Worm (Caenorhabditis elegans) whole organism, L4 larva: ENCODE data around the gene mnk-1.

Experiments
- F10B5.3 ChIP-seq: sonication (generic microtip); optimal IDR thresholded peaks from 2 replicates; lab custom pipeline; 2016; ENCODE audit warnings: mild to moderate bottlenecking, missing genetic modification characterization, missing compliant biosample characterization
- F37D6.2 ChIP-seq: sonication (generic microtip); optimal IDR thresholded peaks from 2 replicates; lab custom pipeline; 2016; ENCODE audit warnings: mild to moderate bottlenecking, missing genetic modification characterization, missing compliant biosample characterization
- F44E2.7 ChIP-seq: fragments of 200-800 bp; sonication (Bioruptor generic); IDR thresholded peaks from 2 replicates; pipeline ENCODE4 v2.1.2; 2022; ENCODE audit warnings: missing genetic modification characterization, missing compliant biosample characterization
- ZK337.2 ChIP-seq: fragments of 200-800 bp; sonication (Bioruptor generic); IDR thresholded peaks from 2 replicates; pipeline ENCODE4 v1.3.6; 2022; ENCODE audit warnings: missing genetic modification reagents, missing genetic modification characterization, missing compliant biosample characterization
- aha-1 ChIP-seq: fragments of 150-350 bp; peaks from one replicate; lab custom pipeline; 2014; ENCODE audit warnings: missing biosample characterization, missing genetic modification characterization
- aly-2 ChIP-seq: sonication (generic microtip); optimal IDR thresholded peaks from 2 replicates; lab custom pipeline; 2018; ENCODE audit warnings: missing biosample characterization, missing genetic modification characterization
- ama-1 ChIP-seq: fragments of 150-350 bp; optimal IDR thresholded peaks from 2 replicates; lab custom pipeline; 2014; ENCODE audit warnings: inconsistent platforms, mixed read lengths
- ceh-20 ChIP-seq: fragments of 200-800 bp; sonication (Bioruptor generic); IDR thresholded peaks from 2 replicates; pipeline ENCODE4 v1.3.6; 2022; ENCODE audit warnings: missing genetic modification reagents, missing genetic modification characterization, missing compliant biosample characterization
- ceh-32 ChIP-seq: sonication (generic microtip); optimal IDR thresholded peaks from 2 replicates; lab custom pipeline; 2016; ENCODE audit warnings: mild to moderate bottlenecking, missing genetic modification characterization, missing compliant biosample characterization; ENCODE audit not compliant: poor library complexity
- ceh-82 ChIP-seq: sonication (generic microtip); optimal IDR thresholded peaks from 2 replicates; lab custom pipeline; 2017; ENCODE audit warnings: missing biosample characterization, missing genetic modification characterization
- cey-2 ChIP-seq: sonication (generic microtip); optimal IDR thresholded peaks from 3 replicates; lab custom pipeline; 2017; ENCODE audit warnings: missing genetic modification characterization, mild to moderate bottlenecking, missing compliant biosample characterization, antibody characterized with exemption, borderline replicate concordance; ENCODE audit not compliant: insufficient read depth
- daf-12 ChIP-seq: fragments of 150-350 bp; optimal IDR thresholded peaks from 2 replicates; lab custom pipeline; 2014; ENCODE audit warnings: missing biosample characterization, missing genetic modification reagents, missing genetic modification characterization
- daf-16 ChIP-seq, 3 experiments: sonication (generic microtip); optimal IDR thresholded peaks; 2 replicates each; lab custom pipeline; 2016 to 2017; ENCODE audit warnings: missing genetic modification characterization in 3 of 3, missing genetic modification reagents in 3 of 3, mild to moderate bottlenecking in 2 of 3, missing compliant biosample characterization in 2 of 3, missing biosample characterization in 1 of 3, moderate library complexity in 1 of 3
- daf-19 ChIP-seq: fragments of 200-800 bp; sonication (Bioruptor generic); conservative IDR thresholded peaks from 2 replicates; pipeline ENCODE4 v1.3.6; 2022; ENCODE audit warnings: missing genetic modification characterization, missing compliant biosample characterization
- dmd-6 ChIP-seq: fragments of 200-800 bp; sonication (Bioruptor generic); IDR thresholded peaks from 2 replicates; pipeline ENCODE4 v1.3.6; 2022; ENCODE audit warnings: missing genetic modification reagents, missing genetic modification characterization, missing compliant biosample characterization
- dmd-8 ChIP-seq: fragments of 200-800 bp; sonication (Bioruptor generic); IDR thresholded peaks from 2 replicates; pipeline ENCODE4 v1.3.6; 2022; ENCODE audit warnings: missing genetic modification characterization, missing compliant biosample characterization
- dpl-1 ChIP-seq: fragments of 150-350 bp; optimal IDR thresholded peaks from 2 replicates; lab custom pipeline; 2014; ENCODE audit warnings: missing biosample characterization, missing genetic modification reagents, missing genetic modification characterization
- duxl-1 ChIP-seq: sonication (generic microtip); optimal IDR thresholded peaks from 2 replicates; lab custom pipeline; 2016; ENCODE audit warnings: mild to moderate bottlenecking, missing genetic modification characterization, moderate library complexity, missing compliant biosample characterization; ENCODE audit not compliant: poor library complexity
- egl-43 ChIP-seq: fragments of 200-800 bp; sonication (Bioruptor generic); IDR thresholded peaks from 2 replicates; pipeline ENCODE4 v1.3.6; 2022; ENCODE audit warnings: missing genetic modification reagents, missing genetic modification characterization, missing compliant biosample characterization
- gei-8 ChIP-seq: fragments of 200-800 bp; sonication (Bioruptor generic); optimal IDR thresholded peaks from 2 replicates; lab custom pipeline; 2018; ENCODE audit warnings: mild to moderate bottlenecking, missing genetic modification characterization, missing compliant biosample characterization
- hif-1 ChIP-seq, 2 experiments: sonication (generic microtip); optimal IDR thresholded peaks; 2 replicates each; lab custom pipeline; 2016 to 2017; ENCODE audit warnings: missing compliant biosample characterization in 2 of 2, missing genetic modification characterization in 2 of 2, missing genetic modification reagents in 2 of 2, missing genotype in 2 of 2, mild to moderate bottlenecking in 1 of 2
- hlh-11 ChIP-seq: fragments of 200-800 bp; sonication (Bioruptor generic); optimal IDR thresholded peaks from 2 replicates; lab custom pipeline; 2018; ENCODE audit warnings: mild to moderate bottlenecking, missing genetic modification characterization, missing compliant biosample characterization
- lim-7 ChIP-seq: fragments of 200-800 bp; sonication (Bioruptor generic); IDR thresholded peaks from 2 replicates; pipeline ENCODE4 v1.3.6; 2022; ENCODE audit warnings: missing genetic modification characterization, missing compliant biosample characterization
- lin-1 ChIP-seq: fragments of 200-800 bp; sonication (Bioruptor generic); IDR thresholded peaks from 2 replicates; pipeline ENCODE4 v1.3.6; 2022; ENCODE audit warnings: missing genetic modification reagents, missing genetic modification characterization, missing compliant biosample characterization
- madf-9 ChIP-seq: fragments of 200-800 bp; sonication (Bioruptor generic); conservative IDR thresholded peaks from 2 replicates; pipeline ENCODE4 v1.3.6; 2022; ENCODE audit warnings: missing genetic modification reagents, missing genetic modification characterization, missing compliant biosample characterization
- mep-1 ChIP-seq: fragments of 150-350 bp; sonication (generic microtip); optimal IDR thresholded peaks from 3 replicates; lab custom pipeline; 2014; ENCODE audit warnings: missing biosample characterization, missing genetic modification characterization
- mes-2 ChIP-seq: sonication (generic microtip); optimal IDR thresholded peaks from 2 replicates; lab custom pipeline; 2016; ENCODE audit warnings: missing genotype, mild to moderate bottlenecking, missing genetic modification characterization, missing compliant biosample characterization; ENCODE audit not compliant: poor library complexity, severe bottlenecking
- nhr-10 ChIP-seq: fragments of 150-350 bp; optimal IDR thresholded peaks from 2 replicates; lab custom pipeline; 2014; ENCODE audit warnings: missing biosample characterization, missing genetic modification characterization
- nhr-102 ChIP-seq: sonication (generic microtip); optimal IDR thresholded peaks from 2 replicates; lab custom pipeline; 2016; ENCODE audit warnings: mild to moderate bottlenecking, missing genetic modification characterization, moderate library complexity, missing compliant biosample characterization
- nhr-28 ChIP-seq: fragments of 150-350 bp; optimal IDR thresholded peaks from 2 replicates; lab custom pipeline; 2014; ENCODE audit warnings: missing biosample characterization, missing genetic modification characterization
- nhr-41 ChIP-seq: fragments of 200-800 bp; sonication (Bioruptor generic); IDR thresholded peaks from 2 replicates; pipeline ENCODE4 v1.3.6; 2022; ENCODE audit warnings: missing genetic modification reagents, missing genetic modification characterization, missing compliant biosample characterization
- nhr-48 ChIP-seq: sonication (generic microtip); optimal IDR thresholded peaks from 2 replicates; lab custom pipeline; 2016; ENCODE audit warnings: mild to moderate bottlenecking, missing genetic modification characterization, missing compliant biosample characterization
- nhr-6 ChIP-seq: fragments of 150-350 bp; optimal IDR thresholded peaks from 2 replicates; lab custom pipeline; 2014; ENCODE audit warnings: missing biosample characterization, missing genetic modification characterization
- pha-4 ChIP-seq, 2 experiments: fragments of 150-350 bp in 1 of 2; fragments of 200-800 bp in 1 of 2; sonication (Bioruptor generic) in 1 of 2; IDR thresholded peaks in 1 of 2; optimal IDR thresholded peaks in 1 of 2; 2 replicates each; pipeline versions ENCODE4 v1.3.6 to Lab custom; 2014 to 2022; ENCODE audit warnings: missing genetic modification characterization in 2 of 2, missing genetic modification reagents in 2 of 2, missing biosample characterization in 1 of 2, missing compliant biosample characterization in 1 of 2
- pqm-1 ChIP-seq: sonication (generic microtip); optimal IDR thresholded peaks from 2 replicates; lab custom pipeline; 2017; ENCODE audit warnings: missing biosample characterization, missing genetic modification characterization
- sdz-12 ChIP-seq: fragments of 200-800 bp; sonication (Bioruptor generic); optimal IDR thresholded peaks from 2 replicates; lab custom pipeline; 2018; ENCODE audit warnings: mild to moderate bottlenecking, missing genetic modification characterization, missing compliant biosample characterization
- set-16 ChIP-seq: fragments of 200-800 bp; sonication (Bioruptor generic); IDR thresholded peaks from 2 replicates; pipeline ENCODE4 v1.3.6; 2022; ENCODE audit warnings: missing genetic modification reagents, missing genetic modification characterization, missing compliant biosample characterization
- skn-1 ChIP-seq: fragments of 150-350 bp; optimal IDR thresholded peaks from 2 replicates; lab custom pipeline; 2014; ENCODE audit warnings: missing biosample characterization, missing genetic modification characterization
- spr-1 ChIP-seq: sonication (generic microtip); optimal IDR thresholded peaks from 2 replicates; lab custom pipeline; 2016; ENCODE audit warnings: mild to moderate bottlenecking, missing genetic modification characterization, missing compliant biosample characterization
- spr-3 ChIP-seq: fragments of 200-800 bp; sonication (Bioruptor generic); optimal IDR thresholded peaks from 2 replicates; lab custom pipeline; 2018; ENCODE audit warnings: mild to moderate bottlenecking, missing genetic modification characterization, missing compliant biosample characterization
- tra-1 ChIP-seq: fragments of 200-800 bp; sonication (Bioruptor generic); IDR thresholded peaks from 2 replicates; pipeline ENCODE4 v1.3.6; 2022; ENCODE audit warnings: missing genetic modification reagents, missing genetic modification characterization, missing compliant biosample characterization
- unc-62 ChIP-seq, 3 experiments: fragments of 150-350 bp in 1 of 3; sonication (generic microtip); optimal IDR thresholded peaks in 2 of 3; peaks in 1 of 3; 1 replicate in 1 of 3; 2 replicates in 2 of 3; lab custom pipeline; 2014 to 2017; ENCODE audit warnings: missing biosample characterization in 3 of 3, missing genetic modification characterization in 3 of 3, missing genetic modification reagents in 3 of 3, missing genotype in 1 of 3
- vab-7 ChIP-seq: fragments of 200-800 bp; sonication (Bioruptor generic); IDR thresholded peaks from 2 replicates; pipeline ENCODE4 v1.3.6; 2022; ENCODE audit warnings: missing genetic modification reagents, missing genetic modification characterization, missing compliant biosample characterization
- zfp-3 ChIP-seq: fragments of 200-800 bp; sonication (Bioruptor generic); conservative IDR thresholded peaks from 2 replicates; pipeline ENCODE4 v1.3.6; 2022; ENCODE audit warnings: missing genetic modification reagents, missing genetic modification characterization, missing compliant biosample characterization
- zip-11 ChIP-seq: fragments of 200-800 bp; sonication (Bioruptor generic); IDR thresholded peaks from 2 replicates; pipeline ENCODE4 v1.3.6; 2022; ENCODE audit warnings: missing genetic modification characterization, missing compliant biosample characterization

Gene mnk-1

ce11 chrII:10557206-10557574, 2.3 kb upstream of the mnk-1 start (continued):
- TF ChIP-seq cey-2 (tag; lab: Kevin White, UChicago) = peak; percentile 38
- TF ChIP-seq aly-2 = no peak
- TF ChIP-seq, all 104 proteins: peak for 19

ce11 chrII:10556550-10557205, 1.8 kb upstream of the mnk-1 start:
- TF ChIP-seq daf-19 (GFP tag; lab: Robert Waterston, UW) (peak; percentile 69; the same call in 1 of the 2 replicates), hlh-11 (tag; lab: Kevin White, UChicago) (peak; percentile 36), unc-62 (GFP tag; optimal IDR thresholded peaks at IDR 0.05 in 1 of 2; lab: Kevin White, UChicago) (peak in 1 of 2 experiments; percentile 91), unc-62 (tag; optimal IDR thresholded peaks at IDR 0.05; lab: Kevin White, UChicago) (no peak), sdz-12 (GFP tag; lab: Kevin White, UChicago) (peak; percentile 66), lim-7 (GFP tag; lab: Robert Waterston, UW) (no peak), egl-43 (GFP tag; lab: Robert Waterston, UW) (peak; percentile 54; the same call in 1 of the 2 replicates), cey-2 (tag; lab: Kevin White, UChicago) (no peak), pha-4 (GFP tag; IDR thresholded peaks at IDR 0.05; lab: Robert Waterston, UW) (no peak), pha-4 (tag; optimal IDR thresholded peaks at IDR 0.05; lab: Kevin White, UChicago) (no peak), hif-1 (tag; optimal IDR thresholded peaks at IDR 0.05; lab: Kevin White, UChicago) (peak in 1 of 2 experiments; percentile 24), aha-1 (tag; lab: Kevin White, UChicago) (peak; percentile 8), ZK337.2 (GFP tag; lab: Robert Waterston, UW) (no peak), ama-1 (peak; percentile 42), dpl-1 (GFP tag; lab: Kevin White, UChicago) (no peak), daf-16 (GFP tag; optimal IDR thresholded peaks at IDR 0.05; lab: Kevin White, UChicago) (no peak), daf-16 (tag; optimal IDR thresholded peaks at IDR 0.05; lab: Kevin White, UChicago) (peak; percentile 82), dmd-6 (GFP tag; lab: Robert Waterston, UW) (peak; percentile 67; the same call in 1 of the 2 replicates), pqm-1 (tag; lab: Kevin White, UChicago) (peak; percentile 48), nhr-102 (no peak), nhr-28 (tag; lab: Kevin White, UChicago) (peak; percentile 16), set-16 (GFP tag; lab: Robert Waterston, UW) (peak; percentile 47; the same call in 1 of the 2 replicates), mes-2 (tag; lab: Kevin White, UChicago) (peak; percentile 20), nhr-10 (peak; percentile 31), skn-1 (no peak), nhr-41 (0 out of 2 replicates have a peak, but pooled peaks have one; percentile 24), zfp-3 (no peak), dmd-8 (GFP tag; lab: Robert Waterston, UW) (no peak), mep-1 (peak; percentile 8), ceh-20 (GFP tag; lab: Robert Waterston, UW) (no peak), tra-1 (GFP tag; lab: Robert Waterston, UW) (0 out of 2 replicates have a peak, but pooled peaks have one; percentile 28), nhr-6 (tag; lab: Kevin White, UChicago) (no peak), ceh-82 (tag; lab: Kevin White, UChicago) (no peak), zip-11 (GFP tag; lab: Robert Waterston, UW) (no peak), ceh-32 (no peak), F37D6.2 (no peak)

ce11 chrII:10555484-10556075, 736 bp upstream of the mnk-1 start:
- peak; percentile 35 for TF ChIP-seq spr-1
- TF ChIP-seq nhr-102 = peak; percentile 40
- TF ChIP-seq hif-1 (tag; optimal IDR thresholded peaks at IDR 0.05; lab: Kevin White, UChicago) = peak in 1 of 2 experiments; percentile 49
- no peak for TF ChIP-seq daf-12
- TF ChIP-seq nhr-48 (tag; lab: Kevin White, UChicago) = peak; percentile 69
- TF ChIP-seq lin-1 (GFP tag; lab: Robert Waterston, UW) = peak; percentile 7; the same call in 1 of the 2 replicates
- TF ChIP-seq duxl-1 (tag; lab: Kevin White, UChicago) = peak; percentile 57
- TF ChIP-seq vab-7 (GFP tag; lab: Robert Waterston, UW) = 0 out of 2 replicates have a peak, but pooled peaks have one; percentile 23
- no peak for TF ChIP-seq F10B5.3 (tag; lab: Kevin White, UChicago)
- TF ChIP-seq pqm-1 (tag; lab: Kevin White, UChicago) = peak; percentile 5
- TF ChIP-seq madf-9 = 0 out of 2 replicates have a peak, but pooled peaks have one; percentile 12
- TF ChIP-seq spr-3 = no peak
- TF ChIP-seq F44E2.7 (GFP tag; lab: Robert Waterston, UW) = no peak
- TF ChIP-seq tra-1 (GFP tag; lab: Robert Waterston, UW) = peak; percentile 56
- TF ChIP-seq gei-8 (GFP tag; lab: Kevin White, UChicago) = no peak
